Worm (Caenorhabditis elegans) whole organism, midembryonic: ENCODE measurements around the gene spsb-1.

Source experiments
- T22C8.4 ChIP-seq: fragments of 200-800 bp; sonication (Bioruptor generic); IDR thresholded peaks from 2 replicates; pipeline ENCODE4 v1.3.6; 2022; ENCODE audit warnings: missing genetic modification characterization, missing compliant biosample characterization
- flt-1 ChIP-seq: fragments of 200-800 bp; sonication (Bioruptor generic); IDR thresholded peaks from 2 replicates; pipeline ENCODE4 v1.3.6; 2022; ENCODE audit warnings: missing genetic modification characterization, missing compliant biosample characterization
- med-1 ChIP-seq: sonication (generic microtip); optimal IDR thresholded peaks from 2 replicates; lab custom pipeline; 2017; ENCODE audit warnings: missing genetic modification characterization, mild to moderate bottlenecking, missing compliant biosample characterization, antibody characterized with exemption, missing genetic modification reagents; ENCODE audit not compliant: insufficient read depth
- tab-1 ChIP-seq: fragments of 200-800 bp; sonication (Bioruptor generic); IDR thresholded peaks from 2 replicates; pipeline ENCODE4 v1.3.6; 2022; ENCODE audit warnings: missing genetic modification characterization, missing compliant biosample characterization
- ztf-23 ChIP-seq: fragments of 200-800 bp; sonication (Bioruptor generic); IDR thresholded peaks from 2 replicates; pipeline ENCODE4 v1.3.6; 2022; ENCODE audit warnings: missing genetic modification reagents, missing genetic modification characterization, missing compliant biosample characterization
- ztf-29 ChIP-seq: fragments of 200-800 bp; sonication (Bioruptor generic); IDR thresholded peaks from 2 replicates; pipeline ENCODE4 v1.3.6; 2022; ENCODE audit warnings: missing genetic modification reagents, missing genetic modification characterization, missing compliant biosample characterization

DNA sequence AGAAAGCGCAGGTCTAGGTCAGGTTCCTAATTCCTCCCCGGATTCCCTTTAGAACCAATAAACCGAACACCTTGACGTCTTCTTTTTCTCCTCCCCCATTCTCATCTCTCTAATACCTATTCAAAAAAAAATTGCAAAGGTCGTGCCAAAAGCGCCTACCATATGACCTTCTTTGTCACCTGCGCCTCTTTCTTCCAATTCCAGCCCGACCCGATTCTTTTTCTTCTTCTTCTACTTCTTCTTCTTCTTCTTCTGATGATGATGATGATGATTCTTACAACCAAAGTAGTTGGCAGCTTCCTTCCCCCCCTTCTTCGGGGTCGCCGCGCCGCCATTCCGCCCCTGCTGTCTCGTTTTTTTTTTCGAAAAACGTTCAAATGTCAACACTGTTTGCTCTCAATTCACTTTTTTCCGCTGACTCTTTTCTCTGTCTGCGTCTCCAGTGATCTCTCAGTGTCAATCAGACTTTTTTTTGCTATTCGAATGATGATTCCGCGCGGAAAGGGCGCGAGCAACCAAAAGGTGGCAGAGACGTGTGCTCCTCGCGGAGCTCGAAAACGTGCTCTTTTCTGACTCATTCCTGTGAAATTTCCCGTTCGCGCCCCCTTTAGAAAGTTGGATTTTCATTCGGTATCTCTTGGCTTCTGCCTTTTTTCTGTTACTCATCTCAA lies 7.0 kb downstream of the spsb-1 start:
- TF ChIP-seq ztf-29 (no peak), ztf-23 (GFP tag; lab: Robert Waterston, UW) (no peak), T22C8.4 (no peak), med-1 (GFP tag; lab: Kevin White, UChicago) (no peak), flt-1 (no peak), tab-1 (GFP tag; lab: Robert Waterston, UW) (no peak)
